Fruit fly (Drosophila melanogaster): ENCODE data around the gene cm.

- TF ChIP-seq CG7987 (GFP tag; optimal IDR thresholded peaks at IDR 0.05) (no peak), CG14667 (GFP tag; IDR thresholded peaks at IDR 0.05) (no peak), psq (GFP tag; optimal IDR thresholded peaks at IDR 0.05) (no peak), tap (tag; optimal IDR thresholded peaks at IDR 0.05) (no peak), NFAT (GFP tag; IDR thresholded peaks at IDR 0.05) (0 out of 2 replicates have a peak, but pooled peaks have one; percentile 5), HLHmδ (GFP tag; optimal IDR thresholded peaks at IDR 0.05) (no peak)
Measured at dm6 chrX:6973340-6973739, 37.6 kb downstream of the cm start, which contains the start of gene CG3040.
